Fruit fly (Drosophila melanogaster): ENCODE data around the gene Gr93b.
A peak's percentile ranks its signal among the peaks of the same experiment; 100 is the strongest.

The Gr93b gene

dm6 chr3R:21823076-21823475, 20.5 kb downstream of the Gr93b start (continued):
- TF ChIP-seq nom (GFP tag; optimal IDR thresholded peaks at IDR 0.05) (peak; percentile 65), esg (GFP tag; conservative IDR thresholded peaks at IDR 0.05) (no peak)

dm6 chr3R:21822562-21822933, 21.0 kb downstream of the Gr93b start, which contains the start of gene CASK:
CASK (minus strand) TSS chr3R:21822674.
- TF ChIP-seq CG3847 (GFP tag; IDR thresholded peaks at IDR 0.05) (0 out of 2 replicates have a peak, but pooled peaks have one; percentile 11), CG4360 (GFP tag; IDR thresholded peaks at IDR 0.05) (no peak), chif (GFP tag; optimal IDR thresholded peaks at IDR 0.05) (peak in 1 of 2 experiments; percentile 9), Dp (GFP tag; optimal IDR thresholded peaks at IDR 0.05) (peak; percentile 87), NC2β (GFP tag; optimal IDR thresholded peaks at IDR 0.05) (peak; percentile 37), pnt (GFP tag; optimal IDR thresholded peaks at IDR 0.05) (no peak), Atf6 (GFP tag; IDR thresholded peaks at IDR 0.05) (no peak), phol (tag; optimal IDR thresholded peaks at IDR 0.05) (peak; percentile 15), CG15514 (GFP tag; optimal IDR thresholded peaks at IDR 0.05) (peak; percentile 100), CG2120 (GFP tag; optimal IDR thresholded peaks at IDR 0.05) (peak; percentile 24), pita (GFP tag; optimal IDR thresholded peaks at IDR 0.05) (peak; percentile 33), gfzf (GFP tag; optimal IDR thresholded peaks at IDR 0.05) (peak; percentile 86), grau (tag; optimal IDR thresholded peaks at IDR 0.05) (peak; percentile 12), CkIIα-i1 (GFP tag; IDR thresholded peaks at IDR 0.05) (no peak), CG14710 (tag; optimal IDR thresholded peaks at IDR 0.05) (peak; percentile 40), CG7786 (GFP tag; optimal IDR thresholded peaks at IDR 0.05) (no peak), Dek (tag; optimal IDR thresholded peaks at IDR 0.05) (peak; percentile 17), dpn (GFP tag; optimal IDR thresholded peaks at IDR 0.05) (no peak), CG11504 (tag; optimal IDR thresholded peaks at IDR 0.05) (peak; percentile 44), CG13287 (GFP tag; IDR thresholded peaks at IDR 0.05; ENCODE audit: partially characterized antibody) (peak; percentile 29), CG10979 (tag; optimal IDR thresholded peaks at IDR 0.05) (peak; percentile 3), CG9932 (GFP tag; IDR thresholded peaks at IDR 0.05) (0 out of 2 replicates have a peak, but pooled peaks have one; percentile 29), maf-S (GFP tag; optimal IDR thresholded peaks at IDR 0.05) (no peak), CG7987 (GFP tag; optimal IDR thresholded peaks at IDR 0.05) (no peak), CG12659 (GFP tag; optimal IDR thresholded peaks at IDR 0.05) (peak; percentile 43), en (GFP tag; optimal IDR thresholded peaks at IDR 0.05) (no peak), CG33213 (GFP tag; optimal IDR thresholded peaks at IDR 0.05) (peak; percentile 49), ttk (GFP tag; IDR thresholded peaks at IDR 0.05) (no peak), Bgb (GFP tag; IDR thresholded peaks at IDR 0.05; ENCODE audit: partially characterized antibody) (peak; percentile 14; the same call in 1 of the 2 replicates), CG17361 (GFP tag; IDR thresholded peaks at IDR 0.05) (peak; percentile 16; the same call in 1 of the 3 replicates), lilli (GFP tag; optimal IDR thresholded peaks at IDR 0.05) (peak; percentile 2), CG9797 (GFP tag; optimal IDR thresholded peaks at IDR 0.05) (peak; percentile 85), Hand (GFP tag; optimal IDR thresholded peaks at IDR 0.05) (no peak), CG2116 (GFP tag; optimal IDR thresholded peaks at IDR 0.05) (peak; percentile 5), az2 (GFP tag; optimal IDR thresholded peaks at IDR 0.05) (peak; percentile 11), Dip2 (GFP tag; IDR thresholded peaks at IDR 0.05) (no peak), chn (GFP tag; optimal IDR thresholded peaks at IDR 0.05) (peak; percentile 5), CG17802 (tag; optimal IDR thresholded peaks at IDR 0.05) (no peak), Sin3A (optimal IDR thresholded peaks at IDR 0.05) (peak; percentile 48), Xbp1 (GFP tag; optimal IDR thresholded peaks at IDR 0.05) (peak; percentile 30), onecut (GFP tag; IDR thresholded peaks at IDR 0.05) (peak; percentile 37), gem (tag; optimal IDR thresholded peaks at IDR 0.05) (peak; percentile 29), D (optimal IDR thresholded peaks at IDR 0.05) (no peak), D (GFP tag; optimal IDR thresholded peaks at IDR 0.05) (no peak), Lhr (GFP tag; optimal IDR thresholded peaks at IDR 0.05) (peak; percentile 71), hkb (optimal IDR thresholded peaks at IDR 0.05) (peak; percentile 57), hkb (GFP tag; IDR thresholded peaks at IDR 0.05) (no peak), knrl (GFP tag; IDR thresholded peaks at IDR 0.05; ENCODE audit: partially characterized antibody) (peak; percentile 60)
